Worm (Caenorhabditis elegans) whole organism, mixed stage, embryonic: Measurements from ENCODE around the gene fip-2.

Source experiments
- M03D4.4 ChIP-seq: sonication (generic microtip); optimal IDR thresholded peaks from 2 replicates; lab custom pipeline; 2017; ENCODE audit warnings: mild to moderate bottlenecking, missing genetic modification characterization, missing compliant biosample characterization
- bed-3 ChIP-seq: fragments of 200-800 bp; sonication (Bioruptor generic); optimal IDR thresholded peaks from 3 replicates; lab custom pipeline; 2018; ENCODE audit warnings: mild to moderate bottlenecking, missing genetic modification characterization, moderate library complexity, missing compliant biosample characterization
- ceh-43 ChIP-seq: fragments of 200-800 bp; sonication (Bioruptor generic); optimal IDR thresholded peaks from 2 replicates; lab custom pipeline; 2018; ENCODE audit warnings: mild to moderate bottlenecking, missing genetic modification characterization, moderate library complexity, missing compliant biosample characterization
- ces-1 ChIP-seq: fragments of 150-350 bp; optimal IDR thresholded peaks from 2 replicates; lab custom pipeline; 2014; ENCODE audit warnings: missing biosample characterization, missing genetic modification reagents, missing genetic modification characterization
- cnd-1 ChIP-seq: fragments of 200-800 bp; sonication (Bioruptor generic); optimal IDR thresholded peaks from 2 replicates; lab custom pipeline; 2018; ENCODE audit warnings: mild to moderate bottlenecking, missing genetic modification characterization, missing compliant biosample characterization
- drap-1 ChIP-seq: fragments of 200-800 bp; sonication (Bioruptor generic); optimal IDR thresholded peaks from 3 replicates; lab custom pipeline; 2018; ENCODE audit warnings: mild to moderate bottlenecking, missing genetic modification characterization, missing compliant biosample characterization
- elt-1 ChIP-seq: sonication (generic microtip); optimal IDR thresholded peaks from 2 replicates; lab custom pipeline; 2017; ENCODE audit warnings: missing genetic modification characterization, mild to moderate bottlenecking, missing compliant biosample characterization, antibody characterized with exemption, moderate library complexity, borderline replicate concordance; ENCODE audit not compliant: insufficient read depth
- elt-3 ChIP-seq: fragments of 150-350 bp; optimal IDR thresholded peaks from 2 replicates; lab custom pipeline; 2014; ENCODE audit warnings: missing biosample characterization, missing genetic modification characterization
- flh-1 ChIP-seq: fragments of 200-800 bp; sonication (Bioruptor generic); optimal IDR thresholded peaks from 2 replicates; lab custom pipeline; 2018; ENCODE audit warnings: mild to moderate bottlenecking, missing genetic modification characterization, moderate library complexity, missing compliant biosample characterization
- ham-2 ChIP-seq: fragments of 200-800 bp; sonication (Bioruptor generic); optimal IDR thresholded peaks from 2 replicates; lab custom pipeline; 2018; ENCODE audit warnings: mild to moderate bottlenecking, missing genetic modification characterization, missing compliant biosample characterization
- hlh-1 ChIP-seq: fragments of 150-350 bp; optimal IDR thresholded peaks from 2 replicates; lab custom pipeline; 2014; ENCODE audit warnings: missing biosample characterization, missing genetic modification reagents, missing genetic modification characterization
- lin-13 ChIP-seq: fragments of 150-350 bp; optimal IDR thresholded peaks from 2 replicates; lab custom pipeline; 2014; ENCODE audit warnings: missing biosample characterization, missing genetic modification characterization
- mab-5 ChIP-seq: fragments of 150-350 bp; optimal IDR thresholded peaks from 2 replicates; lab custom pipeline; 2014; ENCODE audit warnings: missing biosample characterization, missing genetic modification characterization
- mls-2 ChIP-seq: sonication (generic microtip); optimal IDR thresholded peaks from 2 replicates; lab custom pipeline; 2016; ENCODE audit warnings: mild to moderate bottlenecking, missing genetic modification characterization, moderate library complexity, missing compliant biosample characterization
- nhr-2 ChIP-seq: fragments of 150-350 bp; optimal IDR thresholded peaks from 2 replicates; lab custom pipeline; 2014; ENCODE audit warnings: missing biosample characterization, missing genetic modification characterization
- nhr-237 ChIP-seq: fragments of 150-350 bp; optimal IDR thresholded peaks from 2 replicates; lab custom pipeline; 2014; ENCODE audit warnings: missing biosample characterization, missing genetic modification characterization
- nhr-28 ChIP-seq: fragments of 150-350 bp; optimal IDR thresholded peaks from 2 replicates; lab custom pipeline; 2014; ENCODE audit warnings: missing biosample characterization, missing genetic modification characterization
- nhr-76 ChIP-seq: sonication (generic microtip); optimal IDR thresholded peaks from 2 replicates; lab custom pipeline; 2017; ENCODE audit warnings: missing biosample characterization, missing genetic modification characterization
- snpc-4 ChIP-seq: fragments of 150-350 bp; optimal IDR thresholded peaks from 2 replicates; lab custom pipeline; 2014; ENCODE audit warnings: missing biosample characterization, missing genetic modification characterization
- tbx-8 ChIP-seq: fragments of 200-800 bp; sonication (Bioruptor generic); optimal IDR thresholded peaks from 2 replicates; lab custom pipeline; 2018; ENCODE audit warnings: mild to moderate bottlenecking, missing genetic modification characterization, moderate library complexity, missing compliant biosample characterization
- unc-120 ChIP-seq: sonication (generic microtip); optimal IDR thresholded peaks from 2 replicates; lab custom pipeline; 2017; ENCODE audit warnings: missing genetic modification characterization, missing compliant biosample characterization; ENCODE audit not compliant: poor library complexity, severe bottlenecking
- zip-8 ChIP-seq: fragments of 150-350 bp; optimal IDR thresholded peaks from 2 replicates; lab custom pipeline; 2014; ENCODE audit warnings: missing biosample characterization, missing genetic modification characterization
- ztf-11 ChIP-seq: fragments of 150-350 bp; optimal IDR thresholded peaks from 2 replicates; lab custom pipeline; 2014; ENCODE audit warnings: missing biosample characterization, missing genetic modification characterization

The fip-2 gene

DNA sequence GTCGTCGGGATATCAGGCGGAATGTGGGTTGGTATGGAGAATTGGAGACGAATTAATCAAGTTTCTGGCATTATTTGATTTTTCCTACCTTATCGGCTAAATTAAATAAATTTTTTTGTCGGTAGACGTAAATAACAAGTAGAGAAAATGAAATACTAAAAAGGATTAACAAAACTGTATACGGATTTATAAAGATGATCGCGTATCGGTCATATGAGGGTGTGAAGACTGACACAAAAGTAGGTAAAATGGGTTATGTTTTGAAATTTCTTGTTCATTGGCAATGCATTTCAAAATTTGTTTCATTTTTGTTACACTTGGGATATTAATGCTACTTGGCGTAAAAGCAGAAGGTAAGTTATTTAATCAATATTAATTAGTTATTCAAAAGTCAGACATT lies 8.3 kb upstream of the fip-2 start, which contains the start of the genes C25E10.16 and C25E10.13:
C25E10.16 (minus strand) TSS at position 101 of the 400 bp plus-strand sequence.
C25E10.13 (plus strand) TSS at position 256 of the 400 bp plus-strand sequence.
- TF ChIP-seq unc-120 (tag; lab: Kevin White, UChicago), result no peak
- no peak for TF ChIP-seq tbx-8
- no peak for TF ChIP-seq ztf-11 (tag; lab: Kevin White, UChicago)
- no peak for TF ChIP-seq zip-8 (tag; lab: Kevin White, UChicago)
- TF ChIP-seq ham-2 (GFP tag; lab: Kevin White, UChicago), result no peak
- TF ChIP-seq nhr-2 (tag; lab: Kevin White, UChicago), result no peak
- no peak for TF ChIP-seq M03D4.4
- no peak for TF ChIP-seq hlh-1
- TF ChIP-seq elt-3 (tag; lab: Kevin White, UChicago), result no peak
- TF ChIP-seq nhr-76 (tag; lab: Kevin White, UChicago), result no peak
- TF ChIP-seq ces-1 (GFP tag; lab: Kevin White, UChicago), result no peak
- no peak for TF ChIP-seq nhr-237 (tag; lab: Kevin White, UChicago)
- no peak for TF ChIP-seq ceh-43 (GFP tag; lab: Kevin White, UChicago)

- no peak for TF ChIP-seq cnd-1 (tag; lab: Kevin White, UChicago)
- TF ChIP-seq nhr-28 (tag; lab: Kevin White, UChicago), result no peak
- TF ChIP-seq mab-5 (tag; lab: Kevin White, UChicago), result no peak
- TF ChIP-seq lin-13, result no peak
- TF ChIP-seq ham-2 (GFP tag; lab: Kevin White, UChicago), result no peak
Measured at ce11 chrV:9062341-9062740, 5.4 kb upstream of the fip-2 start, which contains the start of gene C25E10.12. Gene C25E10.12, minus strand, starts transcription at chrV:9062441.

DNA sequence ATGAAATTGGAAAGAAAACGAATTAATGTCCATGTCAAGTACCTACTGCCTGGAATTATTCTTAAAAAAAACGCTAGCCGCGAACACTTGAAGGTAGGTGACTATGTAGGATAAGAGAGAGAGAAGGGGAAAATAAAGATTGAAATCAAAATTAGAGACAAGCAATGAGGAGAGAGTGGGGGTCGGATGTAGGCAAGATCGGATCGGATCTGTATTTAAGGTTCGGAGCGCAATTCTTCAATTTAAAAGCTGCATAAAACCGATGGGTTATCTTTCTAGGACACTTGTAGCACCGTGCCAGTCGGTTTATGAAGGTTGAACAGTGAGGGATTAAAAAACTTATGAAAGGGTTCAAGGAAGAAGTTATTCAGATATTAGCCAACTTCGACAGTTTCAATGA lies 4.6 kb upstream of the fip-2 start:
- TF ChIP-seq ztf-11 (tag; lab: Kevin White, UChicago) (no peak), elt-1 (tag; lab: Kevin White, UChicago) (peak; percentile 64)

DNA sequence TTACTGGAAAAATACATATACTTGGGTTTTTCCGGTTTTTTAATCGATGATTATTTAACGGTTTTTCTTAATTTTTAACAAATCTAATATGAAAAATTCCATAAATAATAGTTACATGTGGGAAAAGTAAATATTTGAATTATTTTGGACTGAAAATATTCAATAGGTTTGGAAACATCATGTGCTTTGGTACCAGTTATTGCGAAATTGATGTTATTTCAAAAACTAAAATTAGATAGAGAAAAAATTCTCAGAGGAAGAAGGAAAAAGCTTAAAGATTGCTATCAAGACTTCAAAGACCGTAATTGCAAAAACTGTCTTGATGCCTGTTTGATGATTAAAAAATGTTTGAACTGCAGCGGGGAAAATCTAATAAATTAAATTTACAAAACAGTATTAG lies 2.8 kb upstream of the fip-2 start:
- TF ChIP-seq nhr-2 (tag; lab: Kevin White, UChicago) (no peak), ham-2 (GFP tag; lab: Kevin White, UChicago) (no peak), nhr-28 (tag; lab: Kevin White, UChicago) (no peak), unc-120 (tag; lab: Kevin White, UChicago) (no peak), hlh-1 (no peak), tbx-8 (no peak)

DNA sequence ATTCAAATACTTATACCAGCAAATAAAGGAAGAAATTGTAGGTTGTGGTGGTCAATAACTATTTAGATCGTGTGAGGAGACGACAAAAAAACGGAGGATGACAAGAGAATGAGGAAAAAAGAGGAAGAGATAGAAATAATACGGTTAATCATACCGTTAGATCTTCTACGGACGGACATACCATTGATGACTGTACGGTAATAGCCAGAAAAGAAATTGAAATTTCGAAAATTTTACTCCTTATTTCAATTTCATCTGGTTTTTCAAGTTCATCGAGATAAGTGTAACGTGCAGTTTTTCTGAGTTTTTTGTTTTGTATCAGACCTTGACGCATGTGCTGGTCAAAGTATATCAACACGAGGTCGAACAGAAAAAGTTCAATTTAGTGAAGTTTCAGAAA lies 1.9 kb upstream of the fip-2 start:
- no peak for TF ChIP-seq bed-3 (GFP tag; lab: Kevin White, UChicago)
- TF ChIP-seq mab-5 (tag; lab: Kevin White, UChicago), result no peak

ce11 chrV:9069680-9070079 lies 1.9 kb downstream of the fip-2 start, which contains the start of gene T27E4.5:
Gene T27E4.5, minus strand, starts transcription at chrV:9069780.
- TF ChIP-seq unc-120 (tag; lab: Kevin White, UChicago), result no peak
- no peak for TF ChIP-seq snpc-4 (tag; lab: Kevin White, UChicago)
- no peak for TF ChIP-seq tbx-8
- no peak for TF ChIP-seq ztf-11 (tag; lab: Kevin White, UChicago)
- no peak for TF ChIP-seq drap-1
- TF ChIP-seq mls-2, result no peak

DNA sequence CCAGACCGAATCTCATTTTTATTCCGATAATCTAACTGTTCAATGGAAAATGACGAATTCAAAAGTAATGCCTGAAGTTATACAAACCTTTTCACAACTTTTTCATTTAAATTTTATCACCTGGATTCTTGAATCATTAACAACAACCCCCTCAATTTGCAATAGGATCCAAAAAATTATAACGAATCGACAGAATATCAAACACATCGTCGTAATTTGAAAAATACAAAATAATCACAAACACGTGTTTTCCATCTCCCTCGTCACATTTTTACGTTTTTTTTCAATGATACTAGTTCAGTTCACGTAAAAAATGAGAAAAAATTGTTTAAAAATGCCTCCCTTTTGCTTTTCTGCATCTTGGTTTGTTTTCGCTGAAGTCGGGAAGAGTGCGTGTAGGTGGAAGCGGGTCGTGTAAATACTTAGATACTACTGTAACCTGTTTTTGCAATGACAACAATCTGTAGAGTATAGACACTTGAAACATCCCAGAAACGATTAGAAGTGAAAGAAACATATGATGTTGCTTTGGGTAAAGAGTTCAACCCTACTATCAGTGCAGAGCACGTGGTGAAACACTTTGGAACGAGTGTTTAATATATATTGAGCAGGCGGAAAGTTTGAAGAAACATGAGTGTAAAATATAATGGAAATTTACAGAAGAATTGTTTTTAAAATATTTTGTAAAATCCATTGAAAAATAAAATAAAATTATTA lies 5.7 kb downstream of the fip-2 start, which contains the start of gene oac-50:
oac-50 (minus strand) TSS at position 219 of the 717 bp plus-strand sequence.
- TF ChIP-seq hlh-1, result no peak
- TF ChIP-seq cnd-1 (tag; lab: Kevin White, UChicago), result no peak
- TF ChIP-seq flh-1 (GFP tag; lab: Kevin White, UChicago), result no peak
- no peak for TF ChIP-seq nhr-28 (tag; lab: Kevin White, UChicago)
- no peak for TF ChIP-seq nhr-76 (tag; lab: Kevin White, UChicago)
- TF ChIP-seq ztf-11 (tag; lab: Kevin White, UChicago), result no peak
